Fruit fly (Drosophila melanogaster) whole organism, embryonic: Measurements from ENCODE around the gene CG34461.

Source experiments
- Ada2b ChIP-seq: fragments of 200-800 bp; sonication (Bioruptor generic); IDR thresholded peaks from 2 replicates; pipeline ENCODE4 v1.3.6; 2022; ENCODE audit warnings: missing biosample characterization, missing genetic modification characterization
- Awh ChIP-seq: fragments of 200-800 bp; sonication (Bioruptor generic); IDR thresholded peaks from 2 replicates; pipeline ENCODE4, ENCODE4 v1.3.6; 2022; ENCODE audit warnings: missing biosample characterization, missing genetic modification characterization
- Bdp1 ChIP-seq: fragments of 200-800 bp; sonication (Bioruptor generic); optimal IDR thresholded peaks from 3 replicates; lab custom pipeline; 2016; ENCODE audit warnings: missing biosample characterization, missing genetic modification characterization
- C15 ChIP-seq: fragments of 200-800 bp; sonication (Bioruptor generic); IDR thresholded peaks from 3 replicates; pipeline ENCODE4 v1.3.6; 2022; ENCODE audit warnings: missing biosample characterization, missing genetic modification characterization
- CG10654 ChIP-seq: fragments of 200-800 bp; sonication (Bioruptor generic); optimal IDR thresholded peaks from 2 replicates; lab custom pipeline; 2016; ENCODE audit warnings: missing biosample characterization, missing genetic modification characterization
- CG11504 ChIP-seq: fragments of 200-800 bp; sonication (Bioruptor generic); optimal IDR thresholded peaks from 3 replicates; lab custom pipeline; 2019; ENCODE audit warnings: missing biosample characterization, mild to moderate bottlenecking, missing genetic modification characterization, moderate library complexity
- CG11723 ChIP-seq: fragments of 200-800 bp; sonication (Bioruptor generic); optimal IDR thresholded peaks from 2 replicates; lab custom pipeline; 2017; ENCODE audit warnings: missing biosample characterization, mild to moderate bottlenecking, missing genetic modification characterization
- CG1603 ChIP-seq: fragments of 200-800 bp; sonication (Bioruptor generic); optimal IDR thresholded peaks from 2 replicates; lab custom pipeline; 2019; ENCODE audit warnings: missing biosample characterization, mild to moderate bottlenecking, missing genetic modification characterization, moderate library complexity
- CG17359 ChIP-seq: fragments of 200-800 bp; sonication (Bioruptor generic); optimal IDR thresholded peaks from 3 replicates; lab custom pipeline; 2018; ENCODE audit warnings: missing biosample characterization, mild to moderate bottlenecking, missing genetic modification characterization, moderate library complexity
- CG18599 ChIP-seq: fragments of 200-800 bp; sonication (Bioruptor generic); optimal IDR thresholded peaks from 3 replicates; lab custom pipeline; 2017; ENCODE audit warnings: missing biosample characterization, missing genetic modification characterization, mild to moderate bottlenecking, moderate library complexity, missing genetic modification reagents
- CG6272 ChIP-seq: fragments of 200-800 bp; sonication (Bioruptor generic); IDR thresholded peaks from 2 replicates; pipeline ENCODE4 v1.3.6; 2022; ENCODE audit warnings: missing biosample characterization, missing genetic modification characterization
- CG6854 ChIP-seq: fragments of 200-800 bp; sonication (Bioruptor generic); optimal IDR thresholded peaks from 3 replicates; lab custom pipeline; 2017; ENCODE audit warnings: missing biosample characterization, mild to moderate bottlenecking, missing genetic modification characterization
- CG8359 ChIP-seq: fragments of 200-800 bp; sonication (Bioruptor generic); optimal IDR thresholded peaks from 2 replicates; lab custom pipeline; 2017; ENCODE audit warnings: missing biosample characterization, mild to moderate bottlenecking, missing genetic modification characterization, borderline replicate concordance
- CG9817 ChIP-seq: fragments of 200-800 bp; sonication (Bioruptor generic); optimal IDR thresholded peaks from 2 replicates; lab custom pipeline; 2018; ENCODE audit warnings: missing biosample characterization, mild to moderate bottlenecking, missing genetic modification characterization, moderate library complexity
- Chrac-16 ChIP-seq: fragments of 200-800 bp; sonication (Bioruptor generic); optimal IDR thresholded peaks from 3 replicates; lab custom pipeline; 2016; ENCODE audit warnings: missing biosample characterization, missing genetic modification characterization
- Drgx ChIP-seq: fragments of 200-800 bp; sonication (Bioruptor generic); IDR thresholded peaks from 2 replicates; pipeline ENCODE4 v1.3.6; 2022; ENCODE audit warnings: missing biosample characterization, missing genetic modification characterization
- Ets65A ChIP-seq: fragments of 200-800 bp; sonication (Bioruptor generic); peaks from one replicate; lab custom pipeline; 2016; ENCODE audit warnings: missing biosample characterization, missing genetic modification characterization
- Hr39 ChIP-seq: fragments of >200 bp; optimal IDR thresholded peaks from 2 replicates; lab custom pipeline; 2017
- Hr51 ChIP-seq, 2 experiments: fragments of 200-800 bp; sonication (Bioruptor generic); optimal IDR thresholded peaks; 2 replicates in 1 of 2; 3 replicates in 1 of 2; lab custom pipeline; 2016 to 2018; ENCODE audit warnings: missing biosample characterization in 2 of 2, missing genetic modification characterization in 2 of 2, mild to moderate bottlenecking in 1 of 2, moderate library complexity in 1 of 2
- Hsf ChIP-seq: fragments of 200-800 bp; sonication (Bioruptor generic); optimal IDR thresholded peaks from 3 replicates; lab custom pipeline; 2016; ENCODE audit warnings: missing biosample characterization, missing genetic modification characterization
- Mad ChIP-seq: fragments of 200-800 bp; sonication (Bioruptor generic); optimal IDR thresholded peaks from 2 replicates; lab custom pipeline; 2016; ENCODE audit warnings: missing biosample characterization, missing genetic modification characterization
- NC2α ChIP-seq: fragments of 200-800 bp; sonication (Bioruptor generic); optimal IDR thresholded peaks from 2 replicates; lab custom pipeline; 2016; ENCODE audit warnings: missing biosample characterization, missing genetic modification characterization
- Optix ChIP-seq: fragments of 200-800 bp; sonication (Bioruptor generic); IDR thresholded peaks from 3 replicates; pipeline ENCODE4 v1.3.6; 2022; ENCODE audit warnings: missing biosample characterization, missing genetic modification characterization
- Sox102F ChIP-seq: fragments of 200-800 bp; sonication (Bioruptor generic); optimal IDR thresholded peaks from 2 replicates; lab custom pipeline; 2018; ENCODE audit warnings: missing biosample characterization, mild to moderate bottlenecking, missing genetic modification characterization, moderate library complexity
- Xrp1 ChIP-seq: fragments of 200-800 bp; sonication (Bioruptor generic); IDR thresholded peaks from 2 replicates; pipeline ENCODE4 v1.3.6; 2022; ENCODE audit warnings: missing biosample characterization, missing genetic modification characterization
- ara ChIP-seq: fragments of 200-800 bp; sonication (Bioruptor generic); IDR thresholded peaks from 2 replicates; pipeline ENCODE4 v1.3.6; 2022; ENCODE audit warnings: missing biosample characterization, missing genetic modification characterization
- ase ChIP-seq: fragments of 200-800 bp; sonication (Bioruptor generic); IDR thresholded peaks from 3 replicates; pipeline ENCODE4 v1.3.6; 2022; ENCODE audit warnings: missing biosample characterization, missing genetic modification characterization
- bsh ChIP-seq, 2 experiments: fragments of 200-800 bp; sonication (Bioruptor generic); optimal IDR thresholded peaks; 2 replicates each; lab custom pipeline; 2017 to 2018; ENCODE audit warnings: mild to moderate bottlenecking in 2 of 2, missing biosample characterization in 2 of 2, missing genetic modification characterization in 2 of 2, moderate library complexity in 1 of 2
- cato ChIP-seq: fragments of 200-800 bp; sonication (Bioruptor generic); optimal IDR thresholded peaks from 2 replicates; lab custom pipeline; 2016; ENCODE audit warnings: missing biosample characterization, missing genetic modification characterization, borderline replicate concordance
- cg ChIP-seq: fragments of 200-800 bp; sonication (Bioruptor generic); optimal IDR thresholded peaks from 3 replicates; lab custom pipeline; 2019; ENCODE audit warnings: missing biosample characterization, mild to moderate bottlenecking, missing genetic modification characterization, moderate library complexity
- dmrt11E ChIP-seq: fragments of 200-800 bp; sonication (Bioruptor generic); optimal IDR thresholded peaks from 3 replicates; lab custom pipeline; 2018; ENCODE audit warnings: missing biosample characterization, mild to moderate bottlenecking, missing genetic modification characterization, moderate library complexity
- dmrt99B ChIP-seq: fragments of 200-800 bp; sonication (Bioruptor generic); optimal IDR thresholded peaks from 2 replicates; lab custom pipeline; 2018; ENCODE audit warnings: missing biosample characterization, mild to moderate bottlenecking, missing genetic modification characterization, moderate library complexity
- exex ChIP-seq: fragments of 200-800 bp; sonication (Bioruptor generic); optimal IDR thresholded peaks from 4 replicates; lab custom pipeline; 2018; ENCODE audit warnings: missing biosample characterization, mild to moderate bottlenecking, missing genetic modification characterization, moderate library complexity
- gem ChIP-seq: fragments of 200-800 bp; sonication (Bioruptor generic); optimal IDR thresholded peaks from 2 replicates; lab custom pipeline; 2019; ENCODE audit warnings: missing biosample characterization, mild to moderate bottlenecking, missing genetic modification characterization, moderate library complexity
- grn ChIP-seq: fragments of 200-800 bp; sonication (Bioruptor generic); optimal IDR thresholded peaks from 3 replicates; lab custom pipeline; 2017; ENCODE audit warnings: missing biosample characterization, missing genetic modification characterization
- gsb ChIP-seq: fragments of 200-800 bp; sonication (Bioruptor generic); IDR thresholded peaks from 2 replicates; pipeline ENCODE4 v1.3.6; 2022; ENCODE audit warnings: missing biosample characterization, missing genetic modification characterization
- hbn ChIP-seq: fragments of 200-800 bp; sonication (Bioruptor generic); IDR thresholded peaks from 2 replicates; pipeline ENCODE4 v1.3.6; 2022; ENCODE audit warnings: missing biosample characterization, missing genetic modification characterization; ENCODE audit not compliant: partially characterized antibody
- her ChIP-seq: fragments of 200-800 bp; sonication (Bioruptor generic); optimal IDR thresholded peaks from 2 replicates; lab custom pipeline; 2016; ENCODE audit warnings: missing biosample characterization, missing genetic modification characterization
- hkb ChIP-seq, 2 experiments: fragments of 200-800 bp in 1 of 2; fragments of >200 bp in 1 of 2; sonication (Bioruptor generic) in 1 of 2; IDR thresholded peaks in 1 of 2; optimal IDR thresholded peaks in 1 of 2; 2 replicates each; pipeline versions ENCODE4 v1.3.6 to Lab custom; 2017 to 2022; ENCODE audit warnings: missing biosample characterization in 1 of 2, missing genetic modification characterization in 1 of 2
- hth ChIP-seq: fragments of >200 bp; optimal IDR thresholded peaks from 2 replicates; lab custom pipeline; 2017; ENCODE audit warnings: inconsistent platforms
- jumu ChIP-seq: fragments of 200-800 bp; sonication (Bioruptor generic); optimal IDR thresholded peaks from 3 replicates; lab custom pipeline; 2016; ENCODE audit warnings: missing biosample characterization, missing genetic modification characterization
- phol ChIP-seq: fragments of 200-800 bp; sonication (Bioruptor generic); optimal IDR thresholded peaks from 3 replicates; lab custom pipeline; 2018; ENCODE audit warnings: missing biosample characterization, mild to moderate bottlenecking, missing genetic modification characterization, moderate library complexity
- prd ChIP-seq, 3 experiments: fragments of >200 bp in 2 of 3; fragments of 200-800 bp in 1 of 3; sonication (Bioruptor generic) in 1 of 3; optimal IDR thresholded peaks in 2 of 3; IDR thresholded peaks in 1 of 3; 2 replicates in 2 of 3; 3 replicates in 1 of 3; pipeline versions ENCODE4 v1.3.6 to Lab custom; 2017 to 2022; ENCODE audit warnings: missing biosample characterization in 1 of 3, missing genetic modification characterization in 1 of 3
- pzg ChIP-seq: fragments of 200-800 bp; sonication (Bioruptor generic); optimal IDR thresholded peaks from 3 replicates; lab custom pipeline; 2018; ENCODE audit warnings: missing biosample characterization, mild to moderate bottlenecking, missing genetic modification characterization, moderate library complexity
- rib ChIP-seq: fragments of 200-800 bp; sonication (Bioruptor generic); IDR thresholded peaks from 2 replicates; pipeline ENCODE4 v1.3.6; 2022; ENCODE audit warnings: missing biosample characterization, missing genetic modification characterization
- schlank ChIP-seq: fragments of 200-800 bp; sonication (Bioruptor generic); optimal IDR thresholded peaks from 2 replicates; lab custom pipeline; 2018; ENCODE audit warnings: missing biosample characterization, mild to moderate bottlenecking, missing genetic modification characterization
- sd ChIP-seq: fragments of 200-800 bp; sonication (Bioruptor generic); optimal IDR thresholded peaks from 3 replicates; lab custom pipeline; 2018; ENCODE audit warnings: missing biosample characterization, mild to moderate bottlenecking, missing genetic modification characterization, moderate library complexity
- tap ChIP-seq: fragments of 200-800 bp; optimal IDR thresholded peaks from 3 replicates; lab custom pipeline; 2019; ENCODE audit warnings: missing biosample characterization, mild to moderate bottlenecking, missing genetic modification characterization, moderate library complexity
- zf30C ChIP-seq: fragments of 200-800 bp; sonication (Bioruptor generic); optimal IDR thresholded peaks from 3 replicates; lab custom pipeline; 2018; ENCODE audit warnings: missing biosample characterization, mild to moderate bottlenecking, missing genetic modification characterization

Gene CG34461

dm6 chr3L:8318916-8319506 lies 6.6 kb upstream of the CG34461 start, which contains the start of gene CG43059:
TSS of gene CG43059 (minus strand) at chr3L:8318966.
- peak; percentile 28 for TF ChIP-seq CG1603 (tag; lab: Kevin White, UChicago)
- TF ChIP-seq Hsf (GFP tag; lab: Kevin White, UChicago), result no peak
- TF ChIP-seq CG18599 (GFP tag; lab: Kevin White, UChicago), result no peak
- TF ChIP-seq hbn (GFP tag; lab: Robert Waterston, UW), result no peak
- TF ChIP-seq zf30C (GFP tag; lab: Kevin White, UChicago), result no peak
- TF ChIP-seq pzg, result no peak
- TF ChIP-seq Hr51 (GFP tag; optimal IDR thresholded peaks at IDR 0.05; lab: Kevin White, UChicago), result peak in 1 of 2 experiments; percentile 28
- no peak for TF ChIP-seq NC2α
- TF ChIP-seq prd (optimal IDR thresholded peaks at IDR 0.05; lab: Kevin White, UChicago), result no peak
- TF ChIP-seq prd (GFP tag; IDR thresholded peaks at IDR 0.05; lab: Robert Waterston, UW), result peak; percentile 29; the same call in 1 of the 3 replicates
- no peak for TF ChIP-seq tap (tag; lab: Kevin White, UChicago)
- no peak for TF ChIP-seq CG10654 (GFP tag; lab: Kevin White, UChicago)
- TF ChIP-seq schlank (tag; lab: Kevin White, UChicago), result no peak
- no peak for TF ChIP-seq cg (GFP tag; lab: Kevin White, UChicago)
- TF ChIP-seq Sox102F (GFP tag; lab: Kevin White, UChicago), result peak; percentile 34
- TF ChIP-seq CG8359 (GFP tag; lab: Kevin White, UChicago), result no peak
- TF ChIP-seq gem (tag; lab: Kevin White, UChicago), result peak; percentile 22
- 0 out of 3 replicates have a peak, but pooled peaks have one; percentile 19 for TF ChIP-seq ase (GFP tag; lab: Robert Waterston, UW)
- 0 out of 2 replicates have a peak, but pooled peaks have one; percentile 25 for TF ChIP-seq Ada2b (GFP tag; lab: Robert Waterston, UW)
- no peak for TF ChIP-seq Chrac-16 (GFP tag; lab: Kevin White, UChicago)
- peak; percentile 8 for TF ChIP-seq dmrt99B
- TF ChIP-seq gsb (GFP tag; lab: Robert Waterston, UW), result no peak
- TF ChIP-seq exex, result no peak
- no peak for TF ChIP-seq grn (GFP tag; lab: Kevin White, UChicago)
- TF ChIP-seq bsh (GFP tag; optimal IDR thresholded peaks at IDR 0.05; lab: Kevin White, UChicago), result peak in 1 of 2 experiments; percentile 5
- TF ChIP-seq cato (GFP tag; lab: Kevin White, UChicago), result no peak
- TF ChIP-seq CG9817, result no peak
- no peak for TF ChIP-seq rib (GFP tag; lab: Robert Waterston, UW)
- peak; percentile 21 for TF ChIP-seq phol
- no peak for TF ChIP-seq Optix
- no peak for TF ChIP-seq her
- no peak for TF ChIP-seq CG6272 (GFP tag; lab: Robert Waterston, UW)
- peak; percentile 1 for TF ChIP-seq CG17359
- TF ChIP-seq jumu (GFP tag; lab: Kevin White, UChicago), result no peak
- TF ChIP-seq CG6854, result no peak
- peak; percentile 22; the same call in 1 of the 3 replicates for TF ChIP-seq C15 (GFP tag; lab: Robert Waterston, UW)
- no peak for TF ChIP-seq ara (GFP tag; lab: Robert Waterston, UW)
- TF ChIP-seq Ets65A (GFP tag; lab: Kevin White, UChicago), result peak; percentile 38
- TF ChIP-seq CG11723, result no peak
- no peak for TF ChIP-seq Hr39 (lab: Kevin White, UChicago)
- 0 out of 2 replicates have a peak, but pooled peaks have one; percentile 29 for TF ChIP-seq Awh (GFP tag; lab: Robert Waterston, UW)
- no peak for TF ChIP-seq hth (lab: Kevin White, UChicago)
- no peak for TF ChIP-seq Mad (GFP tag; lab: Kevin White, UChicago)
- peak; percentile 20; the same call in 1 of the 2 replicates for TF ChIP-seq Xrp1
- TF ChIP-seq hkb (optimal IDR thresholded peaks at IDR 0.05; lab: Kevin White, UChicago), result no peak
- no peak for TF ChIP-seq hkb (GFP tag; IDR thresholded peaks at IDR 0.05; lab: Robert Waterston, UW)
- peak; percentile 92 for TF ChIP-seq Drgx (GFP tag; lab: Robert Waterston, UW)
- TF ChIP-seq Bdp1 (GFP tag; lab: Kevin White, UChicago), result no peak
- TF ChIP-seq sd, result no peak
- peak; percentile 35 for TF ChIP-seq CG11504 (tag; lab: Kevin White, UChicago)
- TF ChIP-seq dmrt11E, result no peak
